Worm (Caenorhabditis elegans): ENCODE measurements around the gene C15H11.13.

ce11 chrV:14396123-14396669 lies 1.4 kb downstream of the C15H11.13 start:
- TF ChIP-seq snpc-4 (tag; optimal IDR thresholded peaks at IDR 0.05) (no peak), nhr-237 (tag; optimal IDR thresholded peaks at IDR 0.05) (no peak), egl-27 (tag; optimal IDR thresholded peaks at IDR 0.05) (no peak), nhr-43 (tag; optimal IDR thresholded peaks at IDR 0.05; ENCODE audit: poor library complexity, severe bottlenecking) (no peak), pqm-1 (tag; optimal IDR thresholded peaks at IDR 0.05) (no peak), nhr-77 (tag; optimal IDR thresholded peaks at IDR 0.05) (no peak), nhr-11 (tag; optimal IDR thresholded peaks at IDR 0.05) (no peak)

All from whole organism, L3 larva.